Worm (Caenorhabditis elegans) whole organism, young adult: Measurements from ENCODE around the gene ufc-1.
A peak's percentile ranks its signal among the peaks of the same experiment; 100 is the strongest.

ENCODE experiments used
- B0035.1 ChIP-seq: sonication (generic microtip); optimal IDR thresholded peaks from 2 replicates; lab custom pipeline; 2016; ENCODE audit warnings: missing genetic modification characterization, mild to moderate bottlenecking, missing compliant biosample characterization, missing genotype, missing genetic modification reagents
- D2030.7 ChIP-seq: fragments of 200-800 bp; sonication (Bioruptor generic); IDR thresholded peaks from 2 replicates; pipeline ENCODE4 v1.3.6; 2022; ENCODE audit warnings: missing genetic modification reagents, missing genetic modification characterization, missing compliant biosample characterization
- F23B12.7 ChIP-seq: sonication (generic microtip); optimal IDR thresholded peaks from 2 replicates; lab custom pipeline; 2017; ENCODE audit warnings: missing genetic modification characterization, mild to moderate bottlenecking, missing compliant biosample characterization, antibody characterized with exemption, moderate library complexity; ENCODE audit not compliant: insufficient read depth
- F49E8.2 ChIP-seq: sonication (generic microtip); optimal IDR thresholded peaks from 3 replicates; lab custom pipeline; 2017; ENCODE audit warnings: missing genetic modification characterization, mild to moderate bottlenecking, missing compliant biosample characterization, antibody characterized with exemption, moderate library complexity; ENCODE audit not compliant: insufficient read depth
- K11D2.4 ChIP-seq: fragments of 200-800 bp; sonication (Bioruptor generic); IDR thresholded peaks from 2 replicates; pipeline ENCODE4 v1.3.6; 2022; ENCODE audit warnings: missing genetic modification reagents, missing genetic modification characterization, missing compliant biosample characterization
- Y56A3A.18 ChIP-seq: fragments of 200-800 bp; sonication (Bioruptor generic); IDR thresholded peaks from 2 replicates; pipeline ENCODE4 v1.3.6; 2022; ENCODE audit warnings: missing genetic modification reagents, missing genetic modification characterization, missing compliant biosample characterization
- Y67H2A.10 ChIP-seq: fragments of 200-800 bp; sonication (Bioruptor generic); conservative IDR thresholded peaks from 2 replicates; pipeline ENCODE4 v1.3.6; 2022; ENCODE audit warnings: missing genetic modification reagents, missing genetic modification characterization, missing compliant biosample characterization
- Y95B8A.8 ChIP-seq: fragments of 200-800 bp; sonication (Bioruptor generic); IDR thresholded peaks from 2 replicates; pipeline ENCODE4 v1.3.6; 2022; ENCODE audit warnings: missing genetic modification reagents, missing genetic modification characterization, missing compliant biosample characterization
- chd-7 ChIP-seq: sonication (generic microtip); optimal IDR thresholded peaks from 2 replicates; lab custom pipeline; 2016; ENCODE audit warnings: mild to moderate bottlenecking, missing genetic modification characterization, moderate library complexity, missing compliant biosample characterization
- efl-1 ChIP-seq: fragments of 150-350 bp; optimal IDR thresholded peaks from 2 replicates; lab custom pipeline; 2014; ENCODE audit warnings: missing biosample characterization, missing genetic modification reagents, missing genetic modification characterization
- ekl-4 ChIP-seq: fragments of 200-800 bp; sonication (Bioruptor generic); IDR thresholded peaks from 2 replicates; pipeline ENCODE4 v1.3.6; 2022; ENCODE audit warnings: missing genetic modification reagents, missing genetic modification characterization, missing compliant biosample characterization
- him-1 ChIP-seq: sonication (generic microtip); optimal IDR thresholded peaks from 2 replicates; lab custom pipeline; 2016; ENCODE audit warnings: missing genotype, missing genetic modification reagents, missing genetic modification characterization, missing compliant biosample characterization
- hmg-1.2 ChIP-seq: fragments of 200-800 bp; sonication (Bioruptor generic); IDR thresholded peaks from 2 replicates; pipeline ENCODE4 v1.3.6; 2022; ENCODE audit warnings: missing genetic modification reagents, missing genetic modification characterization, missing compliant biosample characterization
- hrde-1 ChIP-seq: sonication (generic microtip); optimal IDR thresholded peaks from 2 replicates; lab custom pipeline; 2016; ENCODE audit warnings: missing genetic modification characterization, mild to moderate bottlenecking, missing compliant biosample characterization, moderate library complexity, missing genotype, missing genetic modification reagents, borderline replicate concordance
- hsf-1 ChIP-seq: fragments of 200-800 bp; sonication (Bioruptor generic); IDR thresholded peaks from 2 replicates; pipeline ENCODE4 v1.3.6; 2022; ENCODE audit warnings: missing genetic modification reagents, missing genetic modification characterization, missing compliant biosample characterization
- lin-26 ChIP-seq: fragments of 200-800 bp; sonication (Bioruptor generic); IDR thresholded peaks from 2 replicates; pipeline ENCODE4 v1.3.6; 2022; ENCODE audit warnings: missing genetic modification reagents, missing genetic modification characterization, missing compliant biosample characterization
- mel-28 ChIP-seq: sonication (generic microtip); optimal IDR thresholded peaks from 2 replicates; lab custom pipeline; 2016; ENCODE audit warnings: borderline replicate concordance, mild to moderate bottlenecking, missing genetic modification characterization, missing compliant biosample characterization
- nfya-1 ChIP-seq: sonication (generic microtip); optimal IDR thresholded peaks from 2 replicates; lab custom pipeline; 2017; ENCODE audit warnings: antibody characterized with exemption, missing compliant biosample characterization, missing genetic modification characterization, borderline replicate concordance; ENCODE audit not compliant: insufficient read depth
- nhr-120 ChIP-seq: fragments of 200-800 bp; sonication (Bioruptor generic); IDR thresholded peaks from 2 replicates; pipeline ENCODE4 v1.3.6; 2022; ENCODE audit warnings: missing genetic modification characterization, missing compliant biosample characterization
- nhr-90 ChIP-seq: sonication (generic microtip); optimal IDR thresholded peaks from 2 replicates; lab custom pipeline; 2016; ENCODE audit warnings: missing genotype, mild to moderate bottlenecking, missing genetic modification characterization, missing compliant biosample characterization
- repo-1 ChIP-seq: sonication (generic microtip); optimal IDR thresholded peaks from 2 replicates; lab custom pipeline; 2017; ENCODE audit warnings: mild to moderate bottlenecking, missing genetic modification characterization, missing compliant biosample characterization
- tbx-9 ChIP-seq: sonication (generic microtip); optimal IDR thresholded peaks from 2 replicates; lab custom pipeline; 2016; ENCODE audit warnings: borderline replicate concordance, missing genetic modification characterization, inconsistent platforms, missing compliant biosample characterization
- unc-130 ChIP-seq: sonication (generic microtip); optimal IDR thresholded peaks from 2 replicates; lab custom pipeline; 2016; ENCODE audit warnings: missing genetic modification reagents, missing genetic modification characterization, missing compliant biosample characterization
- zfh-2 ChIP-seq: fragments of 200-800 bp; sonication (Bioruptor generic); conservative IDR thresholded peaks from 2 replicates; pipeline ENCODE4 v1.3.6; 2022; ENCODE audit warnings: missing genetic modification reagents, missing genetic modification characterization, missing compliant biosample characterization
- zim-3 ChIP-seq: sonication (generic microtip); optimal IDR thresholded peaks from 2 replicates; lab custom pipeline; 2017; ENCODE audit warnings: mild to moderate bottlenecking, missing genetic modification characterization, moderate library complexity, missing compliant biosample characterization
- ztf-28 ChIP-seq: fragments of 200-800 bp; sonication (Bioruptor generic); IDR thresholded peaks from 2 replicates; pipeline ENCODE4 v1.3.6; 2022; ENCODE audit warnings: missing genetic modification reagents, missing genetic modification characterization, missing compliant biosample characterization

ufc-1 gene

ce11 chrIII:9346722-9347121, 15.4 kb downstream of the ufc-1 start:
- TF ChIP-seq K11D2.4 (GFP tag; lab: Robert Waterston, UW) (no peak), F23B12.7 (no peak), zfh-2 (GFP tag; lab: Robert Waterston, UW) (0 out of 2 replicates have a peak, but pooled peaks have one; percentile 48)

ce11 chrIII:9353814-9354213, 22.5 kb downstream of the ufc-1 start:
- TF ChIP-seq lin-26 (GFP tag; lab: Robert Waterston, UW) (no peak), zfh-2 (GFP tag; lab: Robert Waterston, UW) (peak; percentile 71), hmg-1.2 (GFP tag; lab: Robert Waterston, UW) (peak; percentile 46; the same call in 1 of the 2 replicates)

- TF ChIP-seq zfh-2 (GFP tag; lab: Robert Waterston, UW) = peak; percentile 61; the same call in 1 of the 2 replicates
- TF ChIP-seq nhr-120 (GFP tag; lab: Robert Waterston, UW) = no peak
- 0 out of 2 replicates have a peak, but pooled peaks have one; percentile 5 for TF ChIP-seq ztf-28 (GFP tag; lab: Robert Waterston, UW)
Observed at ce11 chrIII:9355412-9355969, 24.2 kb downstream of the ufc-1 start, which contains the start of gene chtb-1. chtb-1 (minus strand) TSS chrIII:9355462.

ce11 chrIII:9359060-9359459, 27.7 kb downstream of the ufc-1 start, which contains the start of gene K04H4.5:
K04H4.5 (plus strand) TSS chrIII:9359360.
- TF ChIP-seq repo-1 (tag; lab: Kevin White, UChicago) (no peak), nhr-90 (tag; lab: Kevin White, UChicago) (no peak), hrde-1 (tag; lab: Kevin White, UChicago) (no peak), unc-130 (GFP tag; lab: Kevin White, UChicago) (no peak), hsf-1 (GFP tag; lab: Robert Waterston, UW) (no peak), zim-3 (tag; lab: Kevin White, UChicago) (no peak), F49E8.2 (no peak), lin-26 (GFP tag; lab: Robert Waterston, UW) (no peak)
- TF ChIP-seq, all 124 proteins: peak for 0

ce11 chrIII:9361228-9361627, 29.9 kb downstream of the ufc-1 start, which contains the start of gene flp-25:
flp-25 (plus strand) TSS chrIII:9361528.
- no peak for TF ChIP-seq mel-28
- TF ChIP-seq efl-1 (GFP tag; lab: Kevin White, UChicago) = no peak
- TF ChIP-seq B0035.1 (tag; lab: Kevin White, UChicago) = no peak
- TF ChIP-seq ekl-4 = no peak
- no peak for TF ChIP-seq Y67H2A.10

ce11 chrIII:9366376-9366775, 35.1 kb downstream of the ufc-1 start:
- TF ChIP-seq tbx-9 (tag; lab: Kevin White, UChicago) = no peak
- no peak for TF ChIP-seq him-1 (tag; lab: Kevin White, UChicago)
- no peak for TF ChIP-seq nfya-1
- TF ChIP-seq Y95B8A.8 (GFP tag; lab: Robert Waterston, UW) = no peak

ce11 chrIII:9366971-9367370, 35.7 kb downstream of the ufc-1 start, which contains the start of gene crn-6:
crn-6 (plus strand) TSS chrIII:9367271.
- TF ChIP-seq Y56A3A.18 (GFP tag; lab: Robert Waterston, UW) (no peak), chd-7 (tag; lab: Kevin White, UChicago) (no peak), D2030.7 (no peak)
